Worm (Caenorhabditis elegans) whole organism, late embryonic: ENCODE data around the gene F28A10.7.

Experiments used
- ceh-24 ChIP-seq: sonication (generic microtip); optimal IDR thresholded peaks from 2 replicates; lab custom pipeline; 2016; ENCODE audit warnings: mild to moderate bottlenecking, missing genetic modification characterization, missing compliant biosample characterization
- ets-4 ChIP-seq: sonication (generic microtip); optimal IDR thresholded peaks from 2 replicates; lab custom pipeline; 2016; ENCODE audit warnings: missing genetic modification characterization, missing compliant biosample characterization
- hlh-30 ChIP-seq: sonication (generic microtip); optimal IDR thresholded peaks from 2 replicates; lab custom pipeline; 2017; ENCODE audit warnings: antibody characterized with exemption, missing genetic modification characterization, missing compliant biosample characterization; ENCODE audit not compliant: insufficient read depth
- nfya-1 ChIP-seq: sonication (generic microtip); optimal IDR thresholded peaks from 2 replicates; lab custom pipeline; 2017; ENCODE audit warnings: missing genetic modification characterization, mild to moderate bottlenecking, missing compliant biosample characterization, antibody characterized with exemption, moderate library complexity
- npax-4 ChIP-seq: sonication (generic microtip); optimal IDR thresholded peaks from 2 replicates; lab custom pipeline; 2016; ENCODE audit warnings: missing genetic modification characterization, missing compliant biosample characterization
- sox-2 ChIP-seq: fragments of 200-800 bp; sonication (Bioruptor generic); IDR thresholded peaks from 2 replicates; pipeline ENCODE4 v1.3.6; 2022; ENCODE audit warnings: missing genetic modification reagents, missing genetic modification characterization, missing compliant biosample characterization

ce11 chrII:872993-873787, 27.7 kb upstream of the F28A10.7 start, which contains the start of gene alg-2:
- no peak for TF ChIP-seq sox-2 (GFP tag; lab: Robert Waterston, UW)
- TF ChIP-seq ets-4 (tag; lab: Kevin White, UChicago), result peak; percentile 15
- no peak for TF ChIP-seq nfya-1 (tag; lab: Kevin White, UChicago)
- TF ChIP-seq hlh-30 (tag; lab: Kevin White, UChicago), result no peak
- no peak for TF ChIP-seq npax-4 (tag; lab: Kevin White, UChicago)
- no peak for TF ChIP-seq ceh-24
